Worm (Caenorhabditis elegans): ENCODE data around the gene ile-2.

ile-2 gene

ce11 chrX:789848-790247 is 21.5 kb downstream of the ile-2 start:
- no peak for TF ChIP-seq elt-3 (tag; optimal IDR thresholded peaks at IDR 0.05)

ce11 chrX:790593-790992 is 22.2 kb downstream of the ile-2 start:
- TF ChIP-seq tbx-8 (GFP tag; optimal IDR thresholded peaks at IDR 0.05), result no peak
- TF ChIP-seq ceh-43 (GFP tag; optimal IDR thresholded peaks at IDR 0.05), result no peak

- TF ChIP-seq lin-32 (GFP tag; optimal IDR thresholded peaks at IDR 0.05) (no peak), cnd-1 (tag; optimal IDR thresholded peaks at IDR 0.05) (no peak), ham-2 (GFP tag; optimal IDR thresholded peaks at IDR 0.05) (no peak), unc-120 (tag; optimal IDR thresholded peaks at IDR 0.05; ENCODE audit: poor library complexity, severe bottlenecking) (no peak), ces-1 (GFP tag; optimal IDR thresholded peaks at IDR 0.05) (no peak), bed-3 (GFP tag; optimal IDR thresholded peaks at IDR 0.05) (no peak), mab-5 (tag; optimal IDR thresholded peaks at IDR 0.05) (no peak)
These were observed 34.1 kb downstream of the ile-2 start, which contains the start of gene gtr-1 for ce11 chrX:802478-802877. TSS of gene gtr-1 (plus strand) at chrX:802778.

- TF ChIP-seq nhr-76 (tag; optimal IDR thresholded peaks at IDR 0.05) (no peak), hlh-1 (tag; optimal IDR thresholded peaks at IDR 0.05) (peak; percentile 84), ceh-83 (GFP tag; optimal IDR thresholded peaks at IDR 0.05) (peak; percentile 43), lsy-2 (tag; optimal IDR thresholded peaks at IDR 0.05) (peak; percentile 89), nhr-28 (tag; optimal IDR thresholded peaks at IDR 0.05) (peak; percentile 66), ztf-11 (tag; optimal IDR thresholded peaks at IDR 0.05) (peak; percentile 84), lin-32 (GFP tag; optimal IDR thresholded peaks at IDR 0.05) (peak; percentile 14), snpc-4 (tag; optimal IDR thresholded peaks at IDR 0.05) (no peak), sptf-1 (tag; optimal IDR thresholded peaks at IDR 0.05) (peak; percentile 92), tbx-8 (GFP tag; optimal IDR thresholded peaks at IDR 0.05) (peak; percentile 59), nhr-2 (tag; optimal IDR thresholded peaks at IDR 0.05) (peak; percentile 38), drap-1 (GFP tag; optimal IDR thresholded peaks at IDR 0.05) (peak; percentile 93), ces-1 (GFP tag; optimal IDR thresholded peaks at IDR 0.05) (peak; percentile 96), unc-120 (tag; optimal IDR thresholded peaks at IDR 0.05; ENCODE audit: poor library complexity, severe bottlenecking) (peak; percentile 78), ham-2 (GFP tag; optimal IDR thresholded peaks at IDR 0.05) (peak; percentile 38), ceh-39 (tag; optimal IDR thresholded peaks at IDR 0.05) (peak; percentile 98), nhr-237 (tag; optimal IDR thresholded peaks at IDR 0.05) (peak; percentile 99), flh-1 (GFP tag; optimal IDR thresholded peaks at IDR 0.05) (no peak), blmp-1 (tag; optimal IDR thresholded peaks at IDR 0.05) (peak; percentile 16), mep-1 (tag; optimal IDR thresholded peaks at IDR 0.05) (peak; percentile 96), mls-2 (tag; optimal IDR thresholded peaks at IDR 0.05) (peak; percentile 83), unc-62 (GFP tag; optimal IDR thresholded peaks at IDR 0.05) (peak; percentile 69), bed-3 (GFP tag; optimal IDR thresholded peaks at IDR 0.05) (peak; percentile 51), unc-39 (tag; optimal IDR thresholded peaks at IDR 0.05) (peak; percentile 92), nhr-12 (tag; optimal IDR thresholded peaks at IDR 0.05) (peak; percentile 74), cnd-1 (tag; optimal IDR thresholded peaks at IDR 0.05) (peak; percentile 86), lin-13 (tag; optimal IDR thresholded peaks at IDR 0.05) (peak; percentile 84), M03D4.4 (tag; optimal IDR thresholded peaks at IDR 0.05) (peak; percentile 78), mab-5 (tag; optimal IDR thresholded peaks at IDR 0.05) (peak; percentile 92), elt-1 (tag; optimal IDR thresholded peaks at IDR 0.05; ENCODE audit: borderline replicate concordance, insufficient read depth) (no peak), pha-4 (tag; optimal IDR thresholded peaks at IDR 0.05) (peak; percentile 98), zip-8 (tag; optimal IDR thresholded peaks at IDR 0.05) (no peak), ceh-43 (GFP tag; optimal IDR thresholded peaks at IDR 0.05) (peak; percentile 74), sem-2 (GFP tag; optimal IDR thresholded peaks at IDR 0.05) (no peak), elt-3 (tag; optimal IDR thresholded peaks at IDR 0.05) (peak; percentile 94)
These were observed 38.1 kb downstream of the ile-2 start for ce11 chrX:806515-806914.

Measured in whole organism, mixed stage, embryonic.